Fruit fly (Drosophila melanogaster): ENCODE data around the gene jvl.
A peak's percentile ranks its signal among the peaks of the same experiment; 100 is the strongest.

jvl gene

DNA sequence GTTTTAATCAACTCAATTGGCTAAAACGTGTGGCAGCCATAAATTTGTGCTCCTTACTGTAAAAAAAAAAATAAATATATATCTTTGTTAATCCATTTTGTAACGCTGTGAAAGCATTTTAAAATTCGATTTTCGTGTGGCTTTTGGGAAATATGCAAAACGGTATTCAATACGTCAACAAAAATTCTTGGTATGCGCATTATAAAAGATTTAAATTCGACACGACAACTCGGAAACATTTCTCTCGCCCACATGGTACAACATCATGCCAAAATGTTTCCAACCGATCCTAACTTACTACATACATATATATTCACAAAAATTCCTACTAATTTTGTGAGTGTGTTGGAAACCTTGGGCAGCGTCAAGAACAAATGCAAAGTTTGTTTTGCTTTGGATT lies 30.7 kb upstream of the jvl start (continued):
- TF ChIP-seq chinmo (GFP tag; IDR thresholded peaks at IDR 0.05; ENCODE audit: partially characterized antibody) = 0 out of 4 replicates have a peak, but pooled peaks have one; percentile 5

dm6 chr3R:14711447-14712163 lies 29.8 kb upstream of the jvl start:
- TF ChIP-seq CG7839 (tag; optimal IDR thresholded peaks at IDR 0.05) (peak; percentile 31), CG31441 (GFP tag; IDR thresholded peaks at IDR 0.05) (0 out of 2 replicates have a peak, but pooled peaks have one; percentile 13), CG2199 (GFP tag; IDR thresholded peaks at IDR 0.05) (peak; percentile 74; the same call in 2 of the 3 replicates), stwl (tag; optimal IDR thresholded peaks at IDR 0.05) (no peak), sc (optimal IDR thresholded peaks at IDR 0.05) (no peak), sc (GFP tag; optimal IDR thresholded peaks at IDR 0.05) (no peak), tup (GFP tag; optimal IDR thresholded peaks at IDR 0.05) (no peak), scrt (GFP tag; optimal IDR thresholded peaks at IDR 0.05) (peak; percentile 2), az2 (GFP tag; optimal IDR thresholded peaks at IDR 0.05) (no peak), CG3163 (GFP tag; optimal IDR thresholded peaks at IDR 0.05) (no peak), CG6765 (GFP tag; optimal IDR thresholded peaks at IDR 0.05) (peak; percentile 0), Dll (GFP tag; IDR thresholded peaks at IDR 0.05; ENCODE audit: partially characterized antibody) (no peak), HmgD (GFP tag; optimal IDR thresholded peaks at IDR 0.05) (no peak), CG3407 (GFP tag; optimal IDR thresholded peaks at IDR 0.05) (no peak), D19A (tag; optimal IDR thresholded peaks at IDR 0.05) (no peak), CG9932 (GFP tag; IDR thresholded peaks at IDR 0.05) (peak; percentile 39; the same call in 1 of the 2 replicates), phol (tag; optimal IDR thresholded peaks at IDR 0.05) (no peak), CG7556 (GFP tag; optimal IDR thresholded peaks at IDR 0.05) (peak; percentile 16), sd (tag; optimal IDR thresholded peaks at IDR 0.05) (peak; percentile 89), slbo (GFP tag; IDR thresholded peaks at IDR 0.05) (peak; percentile 59; the same call in 1 of the 2 replicates), stc (GFP tag; IDR thresholded peaks at IDR 0.05) (0 out of 2 replicates have a peak, but pooled peaks have one; percentile 19), Doc3 (GFP tag; IDR thresholded peaks at IDR 0.05; ENCODE audit: partially characterized antibody) (no peak), Hmx (GFP tag; optimal IDR thresholded peaks at IDR 0.05) (no peak), CoRest (tag; optimal IDR thresholded peaks at IDR 0.05) (peak; percentile 1), onecut (GFP tag; IDR thresholded peaks at IDR 0.05) (no peak), CG8290 (GFP tag; optimal IDR thresholded peaks at IDR 0.05) (no peak), CG8290 (tag; optimal IDR thresholded peaks at IDR 0.05) (peak in 1 of 2 experiments; percentile 21), CG10209 (GFP tag; optimal IDR thresholded peaks at IDR 0.05) (peak; percentile 8), fd102C (GFP tag; optimal IDR thresholded peaks at IDR 0.05) (no peak), lmd (GFP tag; IDR thresholded peaks at IDR 0.05) (peak; percentile 31; the same call in 1 of the 2 replicates), chif (GFP tag; optimal IDR thresholded peaks at IDR 0.05) (no peak), Opbp (GFP tag; IDR thresholded peaks at IDR 0.05; ENCODE audit: partially characterized antibody) (no peak), Hr3 (GFP tag; optimal IDR thresholded peaks at IDR 0.05) (no peak), Dek (tag; optimal IDR thresholded peaks at IDR 0.05) (peak; percentile 29), Ets65A (GFP tag) (peak; percentile 69), CG14710 (tag; optimal IDR thresholded peaks at IDR 0.05) (no peak), unpg (GFP tag; optimal IDR thresholded peaks at IDR 0.05) (peak; percentile 7), sob (GFP tag; IDR thresholded peaks at IDR 0.05) (peak; percentile 22; the same call in 1 of the 2 replicates), CG11696 (GFP tag; IDR thresholded peaks at IDR 0.05) (peak; percentile 86), hth (optimal IDR thresholded peaks at IDR 0.05) (no peak), MBD-R2 (GFP tag; IDR thresholded peaks at IDR 0.05) (no peak; the same call in 1 of the 2 replicates), org-1 (GFP tag; optimal IDR thresholded peaks at IDR 0.05) (peak; percentile 8), CG7928 (GFP tag; optimal IDR thresholded peaks at IDR 0.05) (peak; percentile 28), caup (GFP tag; optimal IDR thresholded peaks at IDR 0.05; ENCODE audit: severe bottlenecking) (peak; percentile 35), Rfx (GFP tag; IDR thresholded peaks at IDR 0.05) (peak; percentile 72), jigr1 (GFP tag; IDR thresholded peaks at IDR 0.05) (no peak), CG14860 (GFP tag; IDR thresholded peaks at IDR 0.05; ENCODE audit: partially characterized antibody) (no peak)

Measured in whole organism, embryonic.